Fruit fly (Drosophila melanogaster): ENCODE data around the gene Polr3D.
A peak's percentile ranks its signal among the peaks of the same experiment; 100 is the strongest.

Polr3D gene

DNA sequence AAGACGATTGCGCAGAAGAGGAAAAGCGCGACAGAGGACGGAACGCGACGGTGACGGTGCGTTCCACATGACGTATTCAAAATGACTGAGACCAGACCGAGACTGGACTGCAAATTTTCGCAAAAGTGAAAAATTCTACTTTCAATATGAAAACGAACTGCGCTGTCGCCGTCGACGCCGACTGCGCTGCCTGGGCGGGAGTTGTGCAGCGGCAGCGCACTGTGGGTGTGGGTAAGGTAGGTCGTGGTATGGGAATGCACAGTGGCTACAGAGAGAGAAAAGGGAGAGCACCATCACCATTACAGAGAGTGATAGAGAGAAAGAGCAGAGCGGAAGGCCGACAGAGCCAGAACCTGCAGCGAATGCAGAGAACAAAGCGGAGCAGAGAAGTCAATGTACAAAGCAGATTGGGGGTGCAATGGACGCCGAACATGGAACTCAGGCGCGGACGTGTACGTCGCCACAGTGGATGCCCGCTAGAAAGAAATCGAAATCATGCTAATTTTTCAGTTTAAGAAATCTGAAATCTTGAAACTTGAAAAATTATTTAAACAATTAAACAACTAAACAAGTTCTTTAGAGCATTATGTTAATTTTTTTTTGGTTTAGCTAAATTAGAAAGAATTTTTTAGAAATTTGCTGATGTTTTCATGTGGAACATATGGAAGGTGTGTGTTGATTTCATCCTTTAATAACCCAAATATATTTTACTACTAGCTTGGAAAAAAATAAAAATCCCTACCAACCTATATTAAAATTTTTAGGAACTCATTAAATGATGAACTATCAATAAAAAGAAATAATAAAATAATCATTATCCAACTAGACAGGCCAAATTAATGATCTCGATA is 44.5 kb downstream of the Polr3D start, which contains the start of gene Eip75B:
Eip75B (minus strand) TSS at position 65 of the 851 bp plus-strand sequence.
- peak; percentile 62 for TF ChIP-seq CG8301 (tag; optimal IDR thresholded peaks at IDR 0.05)
- no peak for TF ChIP-seq Snoo (tag; optimal IDR thresholded peaks at IDR 0.05)
- no peak for TF ChIP-seq gl (tag; optimal IDR thresholded peaks at IDR 0.05)
- no peak for TF ChIP-seq CG13204 (GFP tag; optimal IDR thresholded peaks at IDR 0.05)
- peak; percentile 98 for TF ChIP-seq EcR (GFP tag; optimal IDR thresholded peaks at IDR 0.05)
- TF ChIP-seq CG15710 (tag; optimal IDR thresholded peaks at IDR 0.05), result peak; percentile 66
- TF ChIP-seq CG12605 (GFP tag; IDR thresholded peaks at IDR 0.05), result peak; percentile 56; the same call in 1 of the 2 replicates
- TF ChIP-seq CG8159 (tag; optimal IDR thresholded peaks at IDR 0.05), result peak; percentile 80
- TF ChIP-seq CG34367 (tag; optimal IDR thresholded peaks at IDR 0.05), result peak; percentile 47
- peak; percentile 78 for TF ChIP-seq D1 (tag; optimal IDR thresholded peaks at IDR 0.05)
- TF ChIP-seq Pif1B (GFP tag; optimal IDR thresholded peaks at IDR 0.05), result peak; percentile 18
- peak; percentile 51 for TF ChIP-seq CG32121 (GFP tag; IDR thresholded peaks at IDR 0.05)
- peak; percentile 76 for TF ChIP-seq CG9948 (tag; optimal IDR thresholded peaks at IDR 0.05)
- TF ChIP-seq CG14655 (GFP tag; optimal IDR thresholded peaks at IDR 0.05), result peak; percentile 81
- TF ChIP-seq rn (GFP tag; IDR thresholded peaks at IDR 0.05), result no peak
- TF ChIP-seq CG17806 (tag; optimal IDR thresholded peaks at IDR 0.05), result peak; percentile 48
- peak; percentile 17 for TF ChIP-seq Pif1A (GFP tag; optimal IDR thresholded peaks at IDR 0.05)
- TF ChIP-seq CG10348 (GFP tag; IDR thresholded peaks at IDR 0.05), result no peak
- no peak for TF ChIP-seq Ets98B (GFP tag; IDR thresholded peaks at IDR 0.05)
- no peak for TF ChIP-seq fd96Ca (GFP tag; IDR thresholded peaks at IDR 0.05)
- peak; percentile 72; the same call in 1 of the 3 replicates for TF ChIP-seq CG4496 (GFP tag; IDR thresholded peaks at IDR 0.05)

DNA sequence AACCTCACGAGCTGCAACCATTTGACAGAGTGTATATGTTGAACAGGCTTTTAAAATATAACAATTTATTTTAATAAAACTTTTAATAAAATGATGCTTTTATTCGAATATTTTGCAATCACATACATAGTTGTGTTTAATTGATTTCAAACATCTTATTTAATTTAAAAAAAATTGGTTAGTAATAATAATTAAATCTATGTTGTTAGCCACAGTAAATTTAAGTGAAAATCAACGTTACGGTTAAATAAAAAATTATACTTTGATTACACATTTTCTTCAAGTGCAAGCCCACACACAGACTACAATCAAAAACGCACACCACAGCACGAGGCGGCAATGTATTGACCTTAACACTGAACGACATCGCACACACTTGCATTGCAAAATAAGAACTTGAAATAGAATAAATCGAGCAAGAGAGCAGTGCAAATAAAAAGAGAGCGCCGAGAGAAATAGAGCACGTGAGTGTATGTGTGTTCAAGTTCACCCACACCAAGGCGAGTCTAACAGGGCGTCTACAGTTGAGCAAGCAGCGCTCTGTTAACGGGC is 46.3 kb downstream of the Polr3D start:
- TF ChIP-seq Ets98B (GFP tag; IDR thresholded peaks at IDR 0.05) (peak; percentile 76), CG34367 (tag; optimal IDR thresholded peaks at IDR 0.05) (peak; percentile 78), Snoo (tag; optimal IDR thresholded peaks at IDR 0.05) (peak; percentile 55), CG32121 (GFP tag; IDR thresholded peaks at IDR 0.05) (peak; percentile 78), EcR (GFP tag; optimal IDR thresholded peaks at IDR 0.05) (peak; percentile 95), gl (tag; optimal IDR thresholded peaks at IDR 0.05) (peak; percentile 84), CG14655 (GFP tag; optimal IDR thresholded peaks at IDR 0.05) (peak; percentile 90), CG8159 (tag; optimal IDR thresholded peaks at IDR 0.05) (peak; percentile 84), D1 (tag; optimal IDR thresholded peaks at IDR 0.05) (peak; percentile 81), CG12605 (GFP tag; IDR thresholded peaks at IDR 0.05) (no peak; the same call in none of the 2 replicates), Pif1A (GFP tag; optimal IDR thresholded peaks at IDR 0.05) (peak; percentile 85), CG9948 (tag; optimal IDR thresholded peaks at IDR 0.05) (peak; percentile 71), CG4496 (GFP tag; IDR thresholded peaks at IDR 0.05) (peak; percentile 85), CG13204 (GFP tag; optimal IDR thresholded peaks at IDR 0.05) (peak; percentile 76), CG8301 (tag; optimal IDR thresholded peaks at IDR 0.05) (peak; percentile 82), fd96Ca (GFP tag; IDR thresholded peaks at IDR 0.05) (peak; percentile 83), Pif1B (GFP tag; optimal IDR thresholded peaks at IDR 0.05) (peak; percentile 63), CG17806 (tag; optimal IDR thresholded peaks at IDR 0.05) (peak; percentile 80), CG15710 (tag; optimal IDR thresholded peaks at IDR 0.05) (peak; percentile 83), rn (GFP tag; IDR thresholded peaks at IDR 0.05) (no peak), CG10348 (GFP tag; IDR thresholded peaks at IDR 0.05) (no peak)

DNA sequence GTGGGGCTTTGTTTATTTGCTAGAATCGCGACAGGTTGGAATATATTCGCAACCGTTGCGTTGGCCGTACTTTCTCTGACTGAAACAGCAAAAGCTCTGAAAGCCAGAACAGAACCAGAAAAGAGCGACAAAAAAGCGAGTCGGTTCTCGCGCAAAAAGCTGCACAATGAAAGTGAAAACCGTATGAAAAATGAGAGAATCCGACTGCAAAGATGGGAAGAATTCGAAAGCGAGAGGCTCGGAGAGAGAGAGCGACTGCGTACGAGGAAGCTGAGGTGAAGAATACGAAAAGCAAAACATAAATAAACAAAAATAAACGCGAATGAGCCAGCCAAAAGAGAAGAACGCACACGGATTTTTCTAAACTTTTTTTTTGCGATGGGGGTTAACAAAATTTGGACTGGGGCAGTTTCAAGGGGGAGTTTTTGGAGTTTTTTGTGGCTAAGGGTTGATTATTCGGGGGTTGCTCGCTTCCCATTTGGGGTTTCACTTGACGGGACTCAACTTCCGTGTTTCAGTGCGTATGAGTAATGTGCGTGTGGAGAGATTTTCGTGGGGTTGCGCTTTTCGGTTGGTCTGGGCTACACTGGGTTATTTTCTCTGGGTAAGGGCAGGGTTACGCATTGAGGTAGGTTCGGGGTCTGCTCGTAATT is 47.5 kb downstream of the Polr3D start:
- TF ChIP-seq gl (tag; optimal IDR thresholded peaks at IDR 0.05) (peak; percentile 41), CG4496 (GFP tag; IDR thresholded peaks at IDR 0.05) (peak; percentile 39; the same call in 1 of the 3 replicates), rn (GFP tag; IDR thresholded peaks at IDR 0.05) (no peak), CG10348 (GFP tag; IDR thresholded peaks at IDR 0.05) (no peak), Ets98B (GFP tag; IDR thresholded peaks at IDR 0.05) (peak; percentile 12; the same call in 1 of the 2 replicates), Snoo (tag; optimal IDR thresholded peaks at IDR 0.05) (peak; percentile 65), CG15710 (tag; optimal IDR thresholded peaks at IDR 0.05) (peak; percentile 16), fd96Ca (GFP tag; IDR thresholded peaks at IDR 0.05) (no peak), CG8301 (tag; optimal IDR thresholded peaks at IDR 0.05) (peak; percentile 45), CG14655 (GFP tag; optimal IDR thresholded peaks at IDR 0.05) (peak; percentile 40), CG12605 (GFP tag; IDR thresholded peaks at IDR 0.05) (peak; percentile 59; the same call in 1 of the 2 replicates), CG13204 (GFP tag; optimal IDR thresholded peaks at IDR 0.05) (peak; percentile 15), CG34367 (tag; optimal IDR thresholded peaks at IDR 0.05) (peak; percentile 29), CG17806 (tag; optimal IDR thresholded peaks at IDR 0.05) (peak; percentile 2), Pif1B (GFP tag; optimal IDR thresholded peaks at IDR 0.05) (peak; percentile 49), Pif1A (GFP tag; optimal IDR thresholded peaks at IDR 0.05) (peak; percentile 40), CG8159 (tag; optimal IDR thresholded peaks at IDR 0.05) (peak; percentile 28), D1 (tag; optimal IDR thresholded peaks at IDR 0.05) (peak; percentile 23), EcR (GFP tag; optimal IDR thresholded peaks at IDR 0.05) (peak; percentile 84), CG32121 (GFP tag; IDR thresholded peaks at IDR 0.05) (no peak), CG9948 (tag; optimal IDR thresholded peaks at IDR 0.05) (no peak)

DNA sequence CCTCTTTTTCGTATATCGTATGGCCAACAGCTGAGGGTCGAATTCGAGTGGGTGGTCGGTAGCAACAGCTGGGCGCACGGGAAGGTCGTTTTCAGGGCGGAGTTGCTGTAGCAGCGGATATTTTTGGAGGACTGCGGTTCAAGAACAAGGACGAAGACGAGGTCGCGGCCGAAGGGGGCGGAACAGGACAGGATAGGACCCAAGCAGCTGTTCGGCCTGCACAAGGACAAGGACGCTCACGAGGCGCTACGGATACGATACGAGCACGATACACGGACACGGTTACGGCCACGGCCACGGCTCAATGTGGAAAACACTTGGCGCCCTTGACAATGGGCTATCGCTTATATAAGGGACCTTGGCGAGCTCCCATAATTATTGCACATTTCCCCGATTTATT is 48.1 kb downstream of the Polr3D start:
- TF ChIP-seq CG14655 (GFP tag; optimal IDR thresholded peaks at IDR 0.05) (no peak), Snoo (tag; optimal IDR thresholded peaks at IDR 0.05) (no peak), CG32121 (GFP tag; IDR thresholded peaks at IDR 0.05) (no peak), gl (tag; optimal IDR thresholded peaks at IDR 0.05) (no peak), CG4496 (GFP tag; IDR thresholded peaks at IDR 0.05) (no peak), EcR (GFP tag; optimal IDR thresholded peaks at IDR 0.05) (no peak), CG8159 (tag; optimal IDR thresholded peaks at IDR 0.05) (no peak), CG8301 (tag; optimal IDR thresholded peaks at IDR 0.05) (no peak), CG9948 (tag; optimal IDR thresholded peaks at IDR 0.05) (no peak), CG12605 (GFP tag; IDR thresholded peaks at IDR 0.05) (no peak), CG34367 (tag; optimal IDR thresholded peaks at IDR 0.05) (no peak), rn (GFP tag; IDR thresholded peaks at IDR 0.05) (no peak), CG10348 (GFP tag; IDR thresholded peaks at IDR 0.05) (no peak), Pif1B (GFP tag; optimal IDR thresholded peaks at IDR 0.05) (no peak), CG17806 (tag; optimal IDR thresholded peaks at IDR 0.05) (no peak), CG15710 (tag; optimal IDR thresholded peaks at IDR 0.05) (no peak), Pif1A (GFP tag; optimal IDR thresholded peaks at IDR 0.05) (no peak)
